Worm (Caenorhabditis elegans): ENCODE results near the gene F16B3.2.
A peak's percentile ranks its signal among the peaks of the same experiment; 100 is the strongest.

F16B3.2 gene

DNA sequence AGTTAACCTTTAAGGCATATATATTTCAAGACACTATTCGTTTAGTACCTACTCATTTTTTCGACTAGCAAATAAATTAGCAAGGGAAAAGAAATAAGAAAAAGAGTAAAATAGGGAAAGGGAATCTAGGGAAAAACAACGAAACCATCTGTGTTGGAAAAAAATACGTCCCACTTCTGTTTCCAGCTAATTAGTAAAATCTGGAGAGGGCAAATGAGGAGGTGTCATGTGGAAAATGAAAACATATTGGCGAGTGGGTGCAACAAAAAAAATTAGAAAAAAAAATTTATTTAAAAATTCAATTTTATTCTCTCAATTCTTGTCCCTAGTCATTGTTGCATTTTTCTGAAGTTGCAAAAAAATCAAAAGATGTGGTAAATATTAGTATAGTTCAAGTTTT lies 7.2 kb upstream of the F16B3.2 start:
- no peak for TF ChIP-seq unc-39 (tag; optimal IDR thresholded peaks at IDR 0.05)
- TF ChIP-seq nhr-77 (tag; optimal IDR thresholded peaks at IDR 0.05), result no peak
- TF ChIP-seq R02D3.7 (tag; optimal IDR thresholded peaks at IDR 0.05), result no peak
- no peak for TF ChIP-seq nhr-23 (tag; optimal IDR thresholded peaks at IDR 0.05)
- no peak for TF ChIP-seq pha-4 (tag; optimal IDR thresholded peaks at IDR 0.05)
- TF ChIP-seq eor-1 (tag; optimal IDR thresholded peaks at IDR 0.05), result no peak
- TF ChIP-seq tbx-2 (tag; optimal IDR thresholded peaks at IDR 0.05), result no peak
- no peak for TF ChIP-seq lsy-12 (tag; optimal IDR thresholded peaks at IDR 0.05)
- TF ChIP-seq nhr-25 (tag; optimal IDR thresholded peaks at IDR 0.05), result no peak
- no peak for TF ChIP-seq hmg-11 (tag; optimal IDR thresholded peaks at IDR 0.05)
- TF ChIP-seq zag-1 (tag; optimal IDR thresholded peaks at IDR 0.05), result no peak
- TF ChIP-seq egl-27 (tag; optimal IDR thresholded peaks at IDR 0.05), result no peak
- no peak for TF ChIP-seq pqm-1 (tag; optimal IDR thresholded peaks at IDR 0.05)
- TF ChIP-seq egl-5 (tag; optimal IDR thresholded peaks at IDR 0.05), result no peak

- TF ChIP-seq unc-62 (GFP tag; optimal IDR thresholded peaks at IDR 0.05), result no peak
- no peak for TF ChIP-seq lin-39 (tag; optimal IDR thresholded peaks at IDR 0.05)
- no peak for TF ChIP-seq snpc-4 (tag; optimal IDR thresholded peaks at IDR 0.05)
- no peak for TF ChIP-seq lsy-12 (tag; optimal IDR thresholded peaks at IDR 0.05)
- TF ChIP-seq nhr-11 (tag; optimal IDR thresholded peaks at IDR 0.05), result no peak
- TF ChIP-seq nhr-43 (tag; optimal IDR thresholded peaks at IDR 0.05; ENCODE audit: poor library complexity, severe bottlenecking), result no peak
- TF ChIP-seq zag-1 (tag; optimal IDR thresholded peaks at IDR 0.05), result no peak
- no peak for TF ChIP-seq elt-1 (tag; optimal IDR thresholded peaks at IDR 0.05)
These were observed 1.6 kb upstream of the F16B3.2 start for ce11 chrV:1313274-1313673.

- TF ChIP-seq nfya-1 (tag; optimal IDR thresholded peaks at IDR 0.05; ENCODE audit: insufficient read depth), result no peak
- TF ChIP-seq mml-1 (tag; optimal IDR thresholded peaks at IDR 0.05), result no peak
- TF ChIP-seq nhr-25 (tag; optimal IDR thresholded peaks at IDR 0.05), result no peak
- no peak for TF ChIP-seq unc-39 (tag; optimal IDR thresholded peaks at IDR 0.05)
- TF ChIP-seq nhr-28 (tag; optimal IDR thresholded peaks at IDR 0.05), result no peak
- no peak for TF ChIP-seq fkh-10 (GFP tag; optimal IDR thresholded peaks at IDR 0.05)
- TF ChIP-seq sea-2 (GFP tag; optimal IDR thresholded peaks at IDR 0.05), result no peak
- no peak for TF ChIP-seq ama-1 (optimal IDR thresholded peaks at IDR 0.05)
- TF ChIP-seq pqm-1 (tag; optimal IDR thresholded peaks at IDR 0.05), result no peak
- TF ChIP-seq nhr-67 (tag; optimal IDR thresholded peaks at IDR 0.05), result no peak
These were observed 3.0 kb downstream of the F16B3.2 start, which contains the start of gene F16B3.3 for ce11 chrV:1317869-1318354. Gene F16B3.3 (minus strand): TSS chrV:1317919.

- TF ChIP-seq unc-62 (GFP tag; optimal IDR thresholded peaks at IDR 0.05), result no peak
- TF ChIP-seq fkh-10 (GFP tag; optimal IDR thresholded peaks at IDR 0.05), result peak; percentile 40
These were observed 6.9 kb downstream of the F16B3.2 start for ce11 chrV:1321776-1322175.

DNA sequence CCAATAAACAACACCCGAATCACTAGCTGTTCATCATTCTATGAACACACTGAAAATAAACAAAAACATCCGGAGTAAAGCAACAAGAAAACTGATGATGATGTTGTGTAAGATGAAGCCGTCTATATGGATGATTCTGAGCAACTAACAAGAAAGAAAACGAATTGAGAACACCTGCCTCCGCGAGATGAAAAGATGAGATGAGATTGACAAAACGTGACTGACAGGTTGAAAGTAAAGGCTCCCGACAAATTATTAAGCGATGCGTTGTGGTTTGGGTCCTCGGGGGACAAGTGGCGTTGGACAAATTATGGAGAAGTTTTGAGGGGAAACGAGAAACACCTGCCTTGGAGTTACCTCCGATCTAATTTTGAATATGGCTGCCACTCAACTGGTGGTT lies 11.1 kb downstream of the F16B3.2 start:
- TF ChIP-seq sea-2 (GFP tag; optimal IDR thresholded peaks at IDR 0.05) (no peak), ceh-16 (tag; optimal IDR thresholded peaks at IDR 0.05) (no peak), nfya-1 (tag; optimal IDR thresholded peaks at IDR 0.05; ENCODE audit: insufficient read depth) (no peak), ama-1 (optimal IDR thresholded peaks at IDR 0.05) (no peak), ceh-82 (tag; optimal IDR thresholded peaks at IDR 0.05) (no peak), nhr-12 (tag; optimal IDR thresholded peaks at IDR 0.05) (no peak), nhr-28 (tag; optimal IDR thresholded peaks at IDR 0.05) (no peak), nhr-76 (tag; optimal IDR thresholded peaks at IDR 0.05) (no peak), aly-2 (tag; optimal IDR thresholded peaks at IDR 0.05) (no peak)

- TF ChIP-seq ceh-16 (tag; optimal IDR thresholded peaks at IDR 0.05), result no peak
- TF ChIP-seq mml-1 (tag; optimal IDR thresholded peaks at IDR 0.05), result no peak
- no peak for TF ChIP-seq elt-3 (tag; optimal IDR thresholded peaks at IDR 0.05)
- TF ChIP-seq elt-2 (tag; optimal IDR thresholded peaks at IDR 0.05), result no peak
- peak; percentile 8 for TF ChIP-seq lin-39 (tag; optimal IDR thresholded peaks at IDR 0.05)
- TF ChIP-seq nfya-1 (tag; optimal IDR thresholded peaks at IDR 0.05; ENCODE audit: insufficient read depth), result peak; percentile 9
- no peak for TF ChIP-seq unc-39 (tag; optimal IDR thresholded peaks at IDR 0.05)
- TF ChIP-seq R02D3.7 (tag; optimal IDR thresholded peaks at IDR 0.05), result no peak
- TF ChIP-seq ztf-11 (tag; optimal IDR thresholded peaks at IDR 0.05), result no peak
These were observed 12.4 kb downstream of the F16B3.2 start for ce11 chrV:1327317-1327716.
